Fruit fly (Drosophila melanogaster) whole organism, embryonic: ENCODE measurements around the gene Pino.

Experiments used
- CG11456 ChIP-seq: fragments of 200-800 bp; sonication (Bioruptor generic); IDR thresholded peaks from 3 replicates; pipeline ENCODE4 v1.3.6; 2022; ENCODE audit warnings: missing biosample characterization, missing genetic modification characterization
- CG11723 ChIP-seq: fragments of 200-800 bp; sonication (Bioruptor generic); optimal IDR thresholded peaks from 2 replicates; lab custom pipeline; 2017; ENCODE audit warnings: missing biosample characterization, mild to moderate bottlenecking, missing genetic modification characterization
- CG13424 ChIP-seq: fragments of 200-800 bp; sonication (Bioruptor generic); optimal IDR thresholded peaks from 2 replicates; lab custom pipeline; 2019; ENCODE audit warnings: missing biosample characterization, mild to moderate bottlenecking, missing genetic modification characterization, moderate library complexity
- CG14667 ChIP-seq: fragments of 200-800 bp; sonication (Bioruptor generic); IDR thresholded peaks from 2 replicates; pipeline ENCODE4 v1.3.6; 2022; ENCODE audit warnings: missing biosample characterization, missing genetic modification characterization
- CG15073 ChIP-seq: fragments of 200-800 bp; sonication (Bioruptor generic); optimal IDR thresholded peaks from 2 replicates; lab custom pipeline; 2016; ENCODE audit warnings: missing biosample characterization, missing genetic modification characterization
- CG15514 ChIP-seq: fragments of 200-800 bp; sonication (Bioruptor generic); optimal IDR thresholded peaks from 3 replicates; lab custom pipeline; 2017; ENCODE audit warnings: missing biosample characterization, missing genetic modification characterization, mild to moderate bottlenecking, moderate library complexity, missing genetic modification reagents
- CG1647 ChIP-seq: fragments of 200-800 bp; sonication (Bioruptor generic); optimal IDR thresholded peaks from 3 replicates; lab custom pipeline; 2016; ENCODE audit warnings: missing biosample characterization, missing genetic modification characterization
- CG17612 ChIP-seq: fragments of 200-800 bp; sonication (Bioruptor generic); IDR thresholded peaks from 2 replicates; pipeline ENCODE4 v1.3.6; 2022; ENCODE audit warnings: missing biosample characterization, missing genetic modification characterization
- CG18599 ChIP-seq: fragments of 200-800 bp; sonication (Bioruptor generic); optimal IDR thresholded peaks from 3 replicates; lab custom pipeline; 2017; ENCODE audit warnings: missing biosample characterization, missing genetic modification characterization, mild to moderate bottlenecking, moderate library complexity, missing genetic modification reagents
- CG7786 ChIP-seq: fragments of 200-800 bp; sonication (Bioruptor generic); optimal IDR thresholded peaks from 2 replicates; lab custom pipeline; 2016; ENCODE audit warnings: missing biosample characterization, missing genetic modification characterization
- CG7928 ChIP-seq: fragments of 200-800 bp; sonication (Bioruptor generic); optimal IDR thresholded peaks from 2 replicates; lab custom pipeline; 2017; ENCODE audit warnings: missing biosample characterization, mild to moderate bottlenecking, missing genetic modification characterization
- CG7963 ChIP-seq: fragments of 200-800 bp; sonication (Bioruptor generic); IDR thresholded peaks from 3 replicates; pipeline ENCODE4 v1.3.6; 2022; ENCODE audit warnings: missing biosample characterization, missing genetic modification characterization; ENCODE audit not compliant: partially characterized antibody
- CG8359 ChIP-seq: fragments of 200-800 bp; sonication (Bioruptor generic); optimal IDR thresholded peaks from 2 replicates; lab custom pipeline; 2017; ENCODE audit warnings: missing biosample characterization, mild to moderate bottlenecking, missing genetic modification characterization, borderline replicate concordance
- CHES-1-like ChIP-seq: fragments of 200-800 bp; sonication (Bioruptor generic); optimal IDR thresholded peaks from 2 replicates; lab custom pipeline; 2016; ENCODE audit warnings: missing biosample characterization, missing genetic modification characterization
- D19A ChIP-seq: fragments of 200-800 bp; optimal IDR thresholded peaks from 3 replicates; lab custom pipeline; 2019; ENCODE audit warnings: missing biosample characterization, mild to moderate bottlenecking, missing genetic modification characterization, moderate library complexity
- Dll ChIP-seq: fragments of 200-800 bp; sonication (Bioruptor generic); IDR thresholded peaks from 4 replicates; pipeline ENCODE4 v1.3.6; 2022; ENCODE audit warnings: missing biosample characterization, missing genetic modification characterization; ENCODE audit not compliant: partially characterized antibody
- Doc3 ChIP-seq: fragments of 200-800 bp; sonication (Bioruptor generic); IDR thresholded peaks from 3 replicates; pipeline ENCODE4 v1.3.6; 2022; ENCODE audit warnings: missing biosample characterization, missing genetic modification characterization; ENCODE audit not compliant: partially characterized antibody
- Hand ChIP-seq: fragments of 200-800 bp; sonication (Bioruptor generic); optimal IDR thresholded peaks from 2 replicates; lab custom pipeline; 2017; ENCODE audit warnings: mild to moderate bottlenecking, missing biosample characterization, missing genetic modification reagents, missing genetic modification characterization
- HmgZ ChIP-seq: fragments of 200-800 bp; sonication (Bioruptor generic); optimal IDR thresholded peaks from 2 replicates; lab custom pipeline; 2018; ENCODE audit warnings: missing biosample characterization, mild to moderate bottlenecking, missing genetic modification characterization
- Hmr ChIP-seq: fragments of 200-800 bp; sonication (Bioruptor generic); optimal IDR thresholded peaks from 3 replicates; lab custom pipeline; 2017; ENCODE audit warnings: mild to moderate bottlenecking, missing biosample characterization, missing genetic modification reagents, missing genetic modification characterization
- Ptx1 ChIP-seq: fragments of 200-800 bp; sonication (Bioruptor generic); IDR thresholded peaks from 2 replicates; pipeline ENCODE4 v1.3.6; 2022; ENCODE audit warnings: missing biosample characterization, missing genetic modification characterization
- Sin3A ChIP-seq: fragments of >200 bp; optimal IDR thresholded peaks from 2 replicates; lab custom pipeline; 2018
- Sry-β ChIP-seq: fragments of 200-800 bp; sonication (Bioruptor generic); optimal IDR thresholded peaks from 2 replicates; lab custom pipeline; 2018; ENCODE audit warnings: missing biosample characterization, mild to moderate bottlenecking, missing genetic modification characterization, moderate library complexity
- Vsx1 ChIP-seq: fragments of 200-800 bp; sonication (Bioruptor generic); optimal IDR thresholded peaks from 2 replicates; lab custom pipeline; 2017; ENCODE audit warnings: missing biosample characterization, mild to moderate bottlenecking, missing genetic modification characterization, missing genetic modification reagents
- bigmax ChIP-seq: fragments of 200-800 bp; sonication (Bioruptor generic); optimal IDR thresholded peaks from 2 replicates; lab custom pipeline; 2018; ENCODE audit warnings: missing biosample characterization, mild to moderate bottlenecking, missing genetic modification characterization
- corto ChIP-seq: fragments of 200-800 bp; sonication (Bioruptor generic); optimal IDR thresholded peaks from 2 replicates; lab custom pipeline; 2016; ENCODE audit warnings: missing biosample characterization, mild to moderate bottlenecking, missing genetic modification characterization, moderate library complexity
- croc ChIP-seq: fragments of 200-800 bp; sonication (Bioruptor generic); conservative IDR thresholded peaks from 3 replicates; pipeline ENCODE4 v1.3.6; 2022; ENCODE audit warnings: missing biosample characterization, missing genetic modification characterization
- da ChIP-seq: fragments of 200-800 bp; sonication (Bioruptor generic); optimal IDR thresholded peaks from 2 replicates; lab custom pipeline; 2016; ENCODE audit warnings: missing biosample characterization, missing genetic modification characterization
- emc ChIP-seq: fragments of 200-800 bp; sonication (Bioruptor generic); optimal IDR thresholded peaks from 2 replicates; lab custom pipeline; 2016; ENCODE audit warnings: missing biosample characterization, missing genetic modification characterization
- esg ChIP-seq: fragments of 200-800 bp; sonication (Bioruptor generic); conservative IDR thresholded peaks from 2 replicates; pipeline ENCODE4 v1.3.6; 2022; ENCODE audit warnings: missing biosample characterization, missing genetic modification characterization
- eve ChIP-seq, 2 experiments: fragments of >200 bp; optimal IDR thresholded peaks; 2 replicates each; lab custom pipeline; 2017; ENCODE audit warnings: missing biosample characterization in 2 of 2, missing genetic modification characterization in 2 of 2
- fd64A ChIP-seq: fragments of 200-800 bp; sonication (Bioruptor generic); optimal IDR thresholded peaks from 3 replicates; lab custom pipeline; 2018; ENCODE audit warnings: missing biosample characterization, mild to moderate bottlenecking, missing genetic modification characterization
- gcm ChIP-seq: fragments of 200-800 bp; sonication (Bioruptor generic); optimal IDR thresholded peaks from 2 replicates; lab custom pipeline; 2019; ENCODE audit warnings: missing biosample characterization, mild to moderate bottlenecking, missing genetic modification characterization, moderate library complexity
- gsb ChIP-seq: fragments of 200-800 bp; sonication (Bioruptor generic); IDR thresholded peaks from 2 replicates; pipeline ENCODE4 v1.3.6; 2022; ENCODE audit warnings: missing biosample characterization, missing genetic modification characterization
- gt ChIP-seq: fragments of 200-800 bp; sonication (Bioruptor generic); IDR thresholded peaks from 2 replicates; pipeline ENCODE4 v1.3.6; 2022; ENCODE audit warnings: missing biosample characterization, missing genetic modification characterization
- hb ChIP-seq: fragments of 200-800 bp; sonication (Bioruptor generic); IDR thresholded peaks from 3 replicates; pipeline ENCODE4 v1.3.6; 2022; ENCODE audit warnings: missing biosample characterization, missing genetic modification characterization; ENCODE audit not compliant: partially characterized antibody
- hkb ChIP-seq, 2 experiments: fragments of 200-800 bp in 1 of 2; fragments of >200 bp in 1 of 2; sonication (Bioruptor generic) in 1 of 2; IDR thresholded peaks in 1 of 2; optimal IDR thresholded peaks in 1 of 2; 2 replicates each; pipeline versions ENCODE4 v1.3.6 to Lab custom; 2017 to 2022; ENCODE audit warnings: missing biosample characterization in 1 of 2, missing genetic modification characterization in 1 of 2
- jumu ChIP-seq: fragments of 200-800 bp; sonication (Bioruptor generic); optimal IDR thresholded peaks from 3 replicates; lab custom pipeline; 2016; ENCODE audit warnings: missing biosample characterization, missing genetic modification characterization
- mirr ChIP-seq: fragments of 200-800 bp; sonication (Bioruptor generic); optimal IDR thresholded peaks from 3 replicates; lab custom pipeline; 2018; ENCODE audit warnings: missing biosample characterization, mild to moderate bottlenecking, missing genetic modification characterization
- org-1 ChIP-seq: fragments of 200-800 bp; sonication (Bioruptor generic); optimal IDR thresholded peaks from 2 replicates; lab custom pipeline; 2017; ENCODE audit warnings: missing biosample characterization, missing genetic modification characterization
- phol ChIP-seq: fragments of 200-800 bp; sonication (Bioruptor generic); optimal IDR thresholded peaks from 3 replicates; lab custom pipeline; 2018; ENCODE audit warnings: missing biosample characterization, mild to moderate bottlenecking, missing genetic modification characterization, moderate library complexity
- pita ChIP-seq: fragments of 200-800 bp; sonication (Bioruptor generic); optimal IDR thresholded peaks from 2 replicates; lab custom pipeline; 2017; ENCODE audit warnings: missing biosample characterization, mild to moderate bottlenecking, missing genetic modification characterization
- pnt ChIP-seq: fragments of 200-800 bp; sonication (Bioruptor generic); optimal IDR thresholded peaks from 3 replicates; lab custom pipeline; 2016; ENCODE audit warnings: missing biosample characterization, missing genetic modification characterization
- sens ChIP-seq: fragments of 200-800 bp; sonication (Bioruptor generic); peaks from one replicate; lab custom pipeline; 2016; ENCODE audit warnings: missing biosample characterization, missing genetic modification characterization
- seq ChIP-seq: fragments of 200-800 bp; sonication (Bioruptor generic); IDR thresholded peaks from 2 replicates; pipeline ENCODE4 v1.3.6; 2022; ENCODE audit warnings: missing biosample characterization, missing genetic modification characterization
- ssp ChIP-seq: fragments of 200-800 bp; sonication (Bioruptor generic); IDR thresholded peaks from 2 replicates; pipeline ENCODE4 v1.3.6; 2022; ENCODE audit warnings: missing biosample characterization, missing genetic modification characterization
- tll ChIP-seq, 2 experiments: fragments of 200-800 bp in 1 of 2; fragments of >200 bp in 1 of 2; sonication (Bioruptor generic) in 1 of 2; optimal IDR thresholded peaks; 2 replicates each; lab custom pipeline; 2017 to 2019; ENCODE audit warnings: missing biosample characterization in 2 of 2, missing genetic modification characterization in 2 of 2, mild to moderate bottlenecking in 1 of 2, moderate library complexity in 1 of 2
- twi ChIP-seq: fragments of 200-800 bp; optimal IDR thresholded peaks from 2 replicates; lab custom pipeline; 2019; ENCODE audit warnings: missing biosample characterization, mild to moderate bottlenecking, missing genetic modification characterization, moderate library complexity
- unpg ChIP-seq: fragments of 200-800 bp; sonication (Bioruptor generic); optimal IDR thresholded peaks from 3 replicates; lab custom pipeline; 2018; ENCODE audit warnings: missing biosample characterization, mild to moderate bottlenecking, missing genetic modification characterization, moderate library complexity
- yki ChIP-seq: fragments of >200 bp; optimal IDR thresholded peaks from 3 replicates; lab custom pipeline; 2018
- zfh1 ChIP-seq: fragments of 200-800 bp; sonication (Bioruptor generic); IDR thresholded peaks from 3 replicates; pipeline ENCODE4 v1.3.6; 2022; ENCODE audit warnings: missing biosample characterization, missing genetic modification characterization

Pino gene

DNA sequence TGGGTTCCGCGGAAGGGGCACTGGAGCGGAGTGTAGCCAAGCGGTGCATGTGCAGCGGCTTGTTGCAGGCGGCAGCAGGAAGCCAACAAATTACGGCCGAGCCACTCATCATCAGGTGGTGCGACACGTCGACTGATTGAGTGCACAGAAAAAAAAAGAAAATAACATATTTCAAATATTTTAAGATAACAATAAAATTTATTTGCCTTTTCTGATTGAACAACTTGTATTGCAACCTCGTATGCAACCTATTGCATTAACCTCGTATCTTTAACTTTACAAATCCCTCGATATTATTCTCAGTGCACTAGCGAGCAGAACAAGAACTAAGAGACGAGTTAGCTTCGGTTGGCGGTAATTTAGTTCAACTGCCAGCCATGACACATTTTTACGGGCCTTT lies 58.4 kb downstream of the Pino start (continued):
- TF ChIP-seq hkb (optimal IDR thresholded peaks at IDR 0.05; lab: Kevin White, UChicago), result no peak
- TF ChIP-seq hkb (GFP tag; IDR thresholded peaks at IDR 0.05; lab: Robert Waterston, UW), result peak; percentile 23; the same call in 1 of the 2 replicates
- no peak for TF ChIP-seq twi
- peak; percentile 1 for TF ChIP-seq D19A (tag; lab: Kevin White, UChicago)
- TF ChIP-seq phol (tag; lab: Kevin White, UChicago), result peak; percentile 58
- no peak for TF ChIP-seq yki (lab: Kevin White, UChicago)
- no peak for TF ChIP-seq mirr (GFP tag; lab: Kevin White, UChicago)
- 0 out of 2 replicates have a peak, but pooled peaks have one; percentile 32 for TF ChIP-seq gt (GFP tag; lab: Robert Waterston, UW)
- 0 out of 3 replicates have a peak, but pooled peaks have one; percentile 46 for TF ChIP-seq CG11456 (GFP tag; lab: Robert Waterston, UW)
- TF ChIP-seq gcm (GFP tag; lab: Kevin White, UChicago), result peak; percentile 27
- TF ChIP-seq CG14667 (GFP tag; lab: Robert Waterston, UW), result no peak
- no peak for TF ChIP-seq Hand
- no peak; the same call in 1 of the 3 replicates for TF ChIP-seq croc (GFP tag; lab: Robert Waterston, UW)
- no peak for TF ChIP-seq tll (GFP tag; optimal IDR thresholded peaks at IDR 0.05; lab: Kevin White, UChicago)
- TF ChIP-seq CG7963 (GFP tag; lab: Robert Waterston, UW), result no peak
- TF ChIP-seq zfh1, result peak; percentile 61; the same call in 1 of the 3 replicates
- TF ChIP-seq unpg (GFP tag; lab: Kevin White, UChicago), result peak; percentile 57
- no peak for TF ChIP-seq gsb (GFP tag; lab: Robert Waterston, UW)
- no peak for TF ChIP-seq HmgZ (tag; lab: Kevin White, UChicago)
- no peak for TF ChIP-seq CG8359 (GFP tag; lab: Kevin White, UChicago)
- TF ChIP-seq CG13424 (tag; lab: Kevin White, UChicago), result peak; percentile 14
- no peak for TF ChIP-seq CG15514
- TF ChIP-seq Ptx1 (GFP tag; lab: Robert Waterston, UW), result peak; percentile 26; the same call in 1 of the 2 replicates
- TF ChIP-seq Sry-β, result no peak
- no peak for TF ChIP-seq Doc3 (GFP tag; lab: Robert Waterston, UW)
- TF ChIP-seq CG11723 (GFP tag; lab: Kevin White, UChicago), result no peak
- TF ChIP-seq Dll (GFP tag; lab: Robert Waterston, UW), result no peak
- TF ChIP-seq corto, result no peak
- no peak for TF ChIP-seq eve (GFP tag; optimal IDR thresholded peaks at IDR 0.05; lab: Kevin White, UChicago)
- no peak for TF ChIP-seq CG7786
- TF ChIP-seq emc (GFP tag; lab: Kevin White, UChicago), result no peak
- no peak for TF ChIP-seq Vsx1 (GFP tag; lab: Kevin White, UChicago)
- TF ChIP-seq ssp (GFP tag; lab: Robert Waterston, UW), result 0 out of 2 replicates have a peak, but pooled peaks have one; percentile 18
- TF ChIP-seq org-1 (GFP tag; lab: Kevin White, UChicago), result no peak
- TF ChIP-seq seq (GFP tag; lab: Robert Waterston, UW), result no peak
- no peak for TF ChIP-seq CHES-1-like (GFP tag; lab: Kevin White, UChicago)
- TF ChIP-seq pita, result no peak
- TF ChIP-seq esg (GFP tag; lab: Robert Waterston, UW), result no peak
- TF ChIP-seq jumu (GFP tag; lab: Kevin White, UChicago), result no peak
- TF ChIP-seq hb (GFP tag; lab: Robert Waterston, UW), result no peak
- no peak for TF ChIP-seq CG15073 (GFP tag; lab: Kevin White, UChicago)
- no peak for TF ChIP-seq CG1647
- TF ChIP-seq da (GFP tag; lab: Kevin White, UChicago), result no peak
- TF ChIP-seq fd64A, result no peak
- no peak for TF ChIP-seq CG17612 (GFP tag; lab: Robert Waterston, UW)
- TF ChIP-seq pnt (GFP tag; lab: Kevin White, UChicago), result no peak
- no peak for TF ChIP-seq sens (GFP tag; lab: Kevin White, UChicago)
- peak; percentile 29 for TF ChIP-seq CG18599 (GFP tag; lab: Kevin White, UChicago)
- no peak for TF ChIP-seq CG7928 (GFP tag; lab: Kevin White, UChicago)
- TF ChIP-seq Hmr (GFP tag; lab: Kevin White, UChicago), result no peak
- TF ChIP-seq bigmax (GFP tag; lab: Kevin White, UChicago), result no peak
- no peak for TF ChIP-seq Sin3A (lab: Kevin White, UChicago)
